Worm (Caenorhabditis elegans): ENCODE data around the gene moa-2.

- TF ChIP-seq ceh-16 (tag; optimal IDR thresholded peaks at IDR 0.05) (no peak), lsy-2 (tag; optimal IDR thresholded peaks at IDR 0.05) (no peak), mdl-1 (tag; optimal IDR thresholded peaks at IDR 0.05) (no peak), lin-13 (GFP tag; optimal IDR thresholded peaks at IDR 0.05) (no peak), lin-39 (tag; optimal IDR thresholded peaks at IDR 0.05) (no peak), ama-1 (optimal IDR thresholded peaks at IDR 0.05) (no peak), ceh-82 (tag; optimal IDR thresholded peaks at IDR 0.05) (no peak), dmd-4 (tag; optimal IDR thresholded peaks at IDR 0.05) (no peak), F13H6.1 (tag; optimal IDR thresholded peaks at IDR 0.05) (no peak), nhr-11 (tag; optimal IDR thresholded peaks at IDR 0.05) (no peak), nhr-6 (tag; optimal IDR thresholded peaks at IDR 0.05) (no peak), nhr-77 (tag; optimal IDR thresholded peaks at IDR 0.05) (no peak)
Observed at ce11 chrII:7670039-7670438, 28.8 kb downstream of the moa-2 start.

Measured in whole organism, L2 larva.